Worm (Caenorhabditis elegans) whole organism, young adult: ENCODE data around the gene R74.8.
A peak's percentile ranks its signal among the peaks of the same experiment; 100 is the strongest.

Experiments
- B0261.1 ChIP-seq: sonication (generic microtip); optimal IDR thresholded peaks from 2 replicates; lab custom pipeline; 2016; ENCODE audit warnings: mild to moderate bottlenecking, missing genetic modification characterization, moderate library complexity, missing compliant biosample characterization
- F33H1.4 ChIP-seq: fragments of 200-800 bp; sonication (Bioruptor generic); IDR thresholded peaks from 2 replicates; pipeline ENCODE4 v1.3.6; 2022; ENCODE audit warnings: missing genetic modification reagents, missing genetic modification characterization, missing compliant biosample characterization
- F49E8.2 ChIP-seq: sonication (generic microtip); optimal IDR thresholded peaks from 3 replicates; lab custom pipeline; 2017; ENCODE audit warnings: missing genetic modification characterization, mild to moderate bottlenecking, missing compliant biosample characterization, antibody characterized with exemption, moderate library complexity; ENCODE audit not compliant: insufficient read depth
- F52B5.7 ChIP-seq: sonication (generic microtip); optimal IDR thresholded peaks from 2 replicates; lab custom pipeline; 2016; ENCODE audit warnings: mild to moderate bottlenecking, missing genetic modification characterization, missing compliant biosample characterization
- F55B11.4 ChIP-seq: sonication (generic microtip); optimal IDR thresholded peaks from 2 replicates; lab custom pipeline; 2016; ENCODE audit warnings: missing compliant biosample characterization, missing genetic modification characterization, borderline replicate concordance; ENCODE audit not compliant: insufficient read depth
- F57C9.4 ChIP-seq: sonication (generic microtip); optimal IDR thresholded peaks from 2 replicates; lab custom pipeline; 2017; ENCODE audit warnings: mild to moderate bottlenecking, missing genetic modification characterization, missing compliant biosample characterization
- K12H6.12 ChIP-seq: fragments of 200-800 bp; sonication (Bioruptor generic); optimal IDR thresholded peaks from 2 replicates; lab custom pipeline; 2018; ENCODE audit warnings: mild to moderate bottlenecking, missing genetic modification characterization, missing compliant biosample characterization
- T07F8.4 ChIP-seq: sonication (generic microtip); optimal IDR thresholded peaks from 2 replicates; lab custom pipeline; 2016; ENCODE audit warnings: mild to moderate bottlenecking, missing genetic modification characterization, moderate library complexity, missing compliant biosample characterization
- Y53F4B.3 ChIP-seq: fragments of 200-800 bp; sonication (Bioruptor generic); IDR thresholded peaks from 2 replicates; pipeline ENCODE4 v1.3.6; 2022; ENCODE audit warnings: missing genetic modification reagents, missing genetic modification characterization, missing compliant biosample characterization
- Y56A3A.18 ChIP-seq: fragments of 200-800 bp; sonication (Bioruptor generic); IDR thresholded peaks from 2 replicates; pipeline ENCODE4 v1.3.6; 2022; ENCODE audit warnings: missing genetic modification reagents, missing genetic modification characterization, missing compliant biosample characterization
- akir-1 ChIP-seq: fragments of 200-800 bp; sonication (Bioruptor generic); optimal IDR thresholded peaks from 2 replicates; lab custom pipeline; 2018; ENCODE audit warnings: mild to moderate bottlenecking, missing genetic modification characterization, moderate library complexity, missing compliant biosample characterization
- aptf-2 ChIP-seq: fragments of 200-800 bp; sonication (Bioruptor generic); conservative IDR thresholded peaks from 2 replicates; pipeline ENCODE4 v1.3.6; 2022; ENCODE audit warnings: missing genetic modification reagents, missing genetic modification characterization, missing compliant biosample characterization
- atf-7 ChIP-seq: sonication (generic microtip); optimal IDR thresholded peaks from 2 replicates; lab custom pipeline; 2017; ENCODE audit warnings: mild to moderate bottlenecking, missing genetic modification characterization, missing compliant biosample characterization
- athp-1 ChIP-seq: sonication (generic microtip); optimal IDR thresholded peaks from 2 replicates; lab custom pipeline; 2017; ENCODE audit warnings: mild to moderate bottlenecking, missing genetic modification characterization, missing compliant biosample characterization
- attf-3 ChIP-seq: fragments of 200-800 bp; sonication (Bioruptor generic); conservative IDR thresholded peaks from 2 replicates; pipeline ENCODE4 v1.3.6; 2022; ENCODE audit warnings: missing genetic modification reagents, missing genetic modification characterization, missing compliant biosample characterization
- attf-6 ChIP-seq: fragments of 200-800 bp; sonication (Bioruptor generic); IDR thresholded peaks from 2 replicates; pipeline ENCODE4 v1.3.6; 2022; ENCODE audit warnings: missing genetic modification reagents, missing genetic modification characterization, missing compliant biosample characterization
- bed-1 ChIP-seq: fragments of 200-800 bp; sonication (Bioruptor generic); IDR thresholded peaks from 2 replicates; pipeline ENCODE4 v1.3.6; 2022; ENCODE audit warnings: missing genetic modification reagents, missing genetic modification characterization, missing compliant biosample characterization
- ceh-91 ChIP-seq: fragments of 200-800 bp; sonication (Bioruptor generic); IDR thresholded peaks from 2 replicates; pipeline ENCODE4 v1.3.6; 2022; ENCODE audit warnings: missing genetic modification reagents, missing genetic modification characterization, missing compliant biosample characterization
- efl-1 ChIP-seq: fragments of 150-350 bp; optimal IDR thresholded peaks from 2 replicates; lab custom pipeline; 2014; ENCODE audit warnings: missing biosample characterization, missing genetic modification reagents, missing genetic modification characterization
- egl-18 ChIP-seq: fragments of 200-800 bp; sonication (Bioruptor generic); IDR thresholded peaks from 2 replicates; pipeline ENCODE4 v1.3.6; 2022; ENCODE audit warnings: missing genetic modification reagents, missing genetic modification characterization, missing compliant biosample characterization
- fkh-3 ChIP-seq: sonication (generic microtip); optimal IDR thresholded peaks from 2 replicates; lab custom pipeline; 2016; ENCODE audit warnings: mild to moderate bottlenecking, missing genetic modification characterization, missing compliant biosample characterization
- gei-17 ChIP-seq: fragments of 200-800 bp; sonication (Bioruptor generic); optimal IDR thresholded peaks from 2 replicates; lab custom pipeline; 2018; ENCODE audit warnings: mild to moderate bottlenecking, missing genetic modification characterization, missing compliant biosample characterization
- him-1 ChIP-seq: sonication (generic microtip); optimal IDR thresholded peaks from 2 replicates; lab custom pipeline; 2016; ENCODE audit warnings: missing genotype, missing genetic modification reagents, missing genetic modification characterization, missing compliant biosample characterization
- hlh-12 ChIP-seq: sonication (generic microtip); optimal IDR thresholded peaks from 2 replicates; lab custom pipeline; 2016; ENCODE audit warnings: missing genetic modification characterization, missing compliant biosample characterization
- hmg-20 ChIP-seq: fragments of 200-800 bp; sonication (Bioruptor generic); IDR thresholded peaks from 2 replicates; pipeline ENCODE4 v1.3.6; 2022; ENCODE audit warnings: missing genetic modification reagents, missing genetic modification characterization, missing compliant biosample characterization
- hrde-1 ChIP-seq: sonication (generic microtip); optimal IDR thresholded peaks from 2 replicates; lab custom pipeline; 2016; ENCODE audit warnings: missing genetic modification characterization, mild to moderate bottlenecking, missing compliant biosample characterization, moderate library complexity, missing genotype, missing genetic modification reagents, borderline replicate concordance
- lag-1 ChIP-seq: fragments of 200-800 bp; sonication (Bioruptor generic); IDR thresholded peaks from 2 replicates; pipeline ENCODE4 v1.3.6; 2022; ENCODE audit warnings: missing genetic modification reagents, missing genetic modification characterization, missing compliant biosample characterization
- let-526 ChIP-seq: fragments of 200-800 bp; sonication (Bioruptor generic); IDR thresholded peaks from 2 replicates; pipeline ENCODE4 v1.3.6; 2022; ENCODE audit warnings: missing genetic modification reagents, missing genetic modification characterization, missing compliant biosample characterization
- lin-26 ChIP-seq: fragments of 200-800 bp; sonication (Bioruptor generic); IDR thresholded peaks from 2 replicates; pipeline ENCODE4 v1.3.6; 2022; ENCODE audit warnings: missing genetic modification reagents, missing genetic modification characterization, missing compliant biosample characterization
- lin-35 ChIP-seq, 3 experiments: fragments of 150-350 bp in 2 of 3; sonication (generic microtip) in 1 of 3; optimal IDR thresholded peaks; 2 replicates each; lab custom pipeline; 2014 to 2018; ENCODE audit warnings: missing biosample characterization in 3 of 3, missing genetic modification characterization in 3 of 3, missing genetic modification reagents in 3 of 3
- lsl-1 ChIP-seq: fragments of 200-800 bp; sonication (Bioruptor generic); optimal IDR thresholded peaks from 2 replicates; lab custom pipeline; 2018; ENCODE audit warnings: mild to moderate bottlenecking, missing genetic modification characterization, moderate library complexity, missing compliant biosample characterization
- mel-28 ChIP-seq: sonication (generic microtip); optimal IDR thresholded peaks from 2 replicates; lab custom pipeline; 2016; ENCODE audit warnings: borderline replicate concordance, mild to moderate bottlenecking, missing genetic modification characterization, missing compliant biosample characterization
- mes-4 ChIP-seq: sonication (generic microtip); optimal IDR thresholded peaks from 2 replicates; lab custom pipeline; 2016; ENCODE audit warnings: missing genotype, missing genetic modification characterization, missing compliant biosample characterization
- nfya-1 ChIP-seq: sonication (generic microtip); optimal IDR thresholded peaks from 2 replicates; lab custom pipeline; 2017; ENCODE audit warnings: antibody characterized with exemption, missing compliant biosample characterization, missing genetic modification characterization, borderline replicate concordance; ENCODE audit not compliant: insufficient read depth
- nfyb-1 ChIP-seq: fragments of 200-800 bp; sonication (Bioruptor generic); IDR thresholded peaks from 2 replicates; pipeline ENCODE4 v1.3.6; 2022; ENCODE audit warnings: missing genetic modification reagents, missing genetic modification characterization, missing compliant biosample characterization
- nhr-120 ChIP-seq: fragments of 200-800 bp; sonication (Bioruptor generic); IDR thresholded peaks from 2 replicates; pipeline ENCODE4 v1.3.6; 2022; ENCODE audit warnings: missing genetic modification characterization, missing compliant biosample characterization
- nhr-90 ChIP-seq: sonication (generic microtip); optimal IDR thresholded peaks from 2 replicates; lab custom pipeline; 2016; ENCODE audit warnings: missing genotype, mild to moderate bottlenecking, missing genetic modification characterization, missing compliant biosample characterization
- rec-8 ChIP-seq, 2 experiments: sonication (generic microtip); optimal IDR thresholded peaks; 2 replicates each; lab custom pipeline; 2016; ENCODE audit warnings: mild to moderate bottlenecking in 2 of 2, missing genetic modification characterization in 2 of 2, missing genetic modification reagents in 2 of 2, missing genotype in 2 of 2, missing biosample characterization in 1 of 2, missing compliant biosample characterization in 1 of 2, moderate library complexity in 1 of 2
- snpc-3.4 ChIP-seq: sonication (generic microtip); optimal IDR thresholded peaks from 2 replicates; lab custom pipeline; 2017; ENCODE audit warnings: missing genetic modification characterization, mild to moderate bottlenecking, missing compliant biosample characterization, antibody characterized with exemption, moderate library complexity, missing genotype, missing genetic modification reagents
- tbx-9 ChIP-seq: sonication (generic microtip); optimal IDR thresholded peaks from 2 replicates; lab custom pipeline; 2016; ENCODE audit warnings: borderline replicate concordance, missing genetic modification characterization, inconsistent platforms, missing compliant biosample characterization
- unc-62 ChIP-seq: fragments of 150-350 bp; optimal IDR thresholded peaks from 2 replicates; lab custom pipeline; 2014; ENCODE audit warnings: missing biosample characterization, missing genetic modification reagents, missing genetic modification characterization
- xnd-1 ChIP-seq: sonication (generic microtip); optimal IDR thresholded peaks from 2 replicates; lab custom pipeline; 2016; ENCODE audit warnings: missing genotype, missing genetic modification reagents, missing genetic modification characterization, missing compliant biosample characterization
- zfh-2 ChIP-seq: fragments of 200-800 bp; sonication (Bioruptor generic); conservative IDR thresholded peaks from 2 replicates; pipeline ENCODE4 v1.3.6; 2022; ENCODE audit warnings: missing genetic modification reagents, missing genetic modification characterization, missing compliant biosample characterization
- ztf-25 ChIP-seq: fragments of 200-800 bp; sonication (Bioruptor generic); IDR thresholded peaks from 2 replicates; pipeline ENCODE4 v1.3.6; 2022; ENCODE audit warnings: missing genetic modification reagents, missing genetic modification characterization, missing compliant biosample characterization
- ztf-3 ChIP-seq: fragments of 200-800 bp; sonication (Bioruptor generic); optimal IDR thresholded peaks from 2 replicates; lab custom pipeline; 2018; ENCODE audit warnings: mild to moderate bottlenecking, missing genetic modification characterization, missing compliant biosample characterization

R74.8 gene

ce11 chrIII:4168665-4169064, 37.4 kb upstream of the R74.8 start, which contains the start of gene ccdc-55:
Gene ccdc-55 (minus strand): TSS chrIII:4168765.
- no peak for TF ChIP-seq atf-7 (tag; lab: Kevin White, UChicago)
- TF ChIP-seq lin-35 (GFP tag; optimal IDR thresholded peaks at IDR 0.05; lab: Kevin White, UChicago), result no peak
- TF ChIP-seq xnd-1 (tag; lab: Kevin White, UChicago), result no peak
- no peak for TF ChIP-seq attf-6
- no peak for TF ChIP-seq F57C9.4
- TF ChIP-seq lag-1 (GFP tag; lab: Robert Waterston, UW), result no peak
- TF ChIP-seq lin-26 (GFP tag; lab: Robert Waterston, UW), result no peak
- TF ChIP-seq gei-17 (GFP tag; lab: Kevin White, UChicago), result no peak
- TF ChIP-seq rec-8 (tag; optimal IDR thresholded peaks at IDR 0.05; lab: Kevin White, UChicago), result no peak
- no peak for TF ChIP-seq F33H1.4 (GFP tag; lab: Robert Waterston, UW)
- TF ChIP-seq, all 124 proteins: peak for 0

ce11 chrIII:4170903-4171377, 35.1 kb upstream of the R74.8 start, which contains the start of the genes rnf-121 and C16C10.4:
Gene rnf-121 (minus strand): TSS chrIII:4170953.
Gene C16C10.4 (plus strand): TSS chrIII:4171336.
- TF ChIP-seq ztf-3 (GFP tag; lab: Kevin White, UChicago) (no peak), lsl-1 (GFP tag; lab: Kevin White, UChicago) (peak; percentile 47), him-1 (peak; percentile 0), let-526 (GFP tag; lab: Robert Waterston, UW) (no peak), nfyb-1 (peak; percentile 77; the same call in 1 of the 2 replicates), nfya-1 (tag; lab: Kevin White, UChicago) (no peak), athp-1 (tag; lab: Kevin White, UChicago) (peak; percentile 40), zfh-2 (GFP tag; lab: Robert Waterston, UW) (no peak), xnd-1 (tag; lab: Kevin White, UChicago) (peak; percentile 38), hrde-1 (peak; percentile 66), nhr-120 (GFP tag; lab: Robert Waterston, UW) (no peak), ceh-91 (GFP tag; lab: Robert Waterston, UW) (no peak), Y53F4B.3 (GFP tag; lab: Robert Waterston, UW) (no peak), K12H6.12 (peak; percentile 19), attf-3 (GFP tag; lab: Robert Waterston, UW) (no peak), T07F8.4 (tag; lab: Kevin White, UChicago) (peak; percentile 15), Y56A3A.18 (GFP tag; lab: Robert Waterston, UW) (no peak), lin-26 (GFP tag; lab: Robert Waterston, UW) (peak; percentile 49; the same call in 1 of the 2 replicates), fkh-3 (tag; lab: Kevin White, UChicago) (no peak), ztf-25 (GFP tag; lab: Robert Waterston, UW) (0 out of 2 replicates have a peak, but pooled peaks have one; percentile 30), nhr-90 (tag; lab: Kevin White, UChicago) (no peak), hlh-12 (tag; lab: Kevin White, UChicago) (no peak), F52B5.7 (peak; percentile 29), hmg-20 (GFP tag; lab: Robert Waterston, UW) (no peak), snpc-3.4 (tag; lab: Kevin White, UChicago) (peak; percentile 83), B0261.1 (tag; lab: Kevin White, UChicago) (no peak), mes-4 (tag; lab: Kevin White, UChicago) (no peak), gei-17 (GFP tag; lab: Kevin White, UChicago) (no peak), akir-1 (no peak), F33H1.4 (GFP tag; lab: Robert Waterston, UW) (no peak; the same call in 1 of the 2 replicates), unc-62 (no peak), F55B11.4 (no peak), egl-18 (GFP tag; lab: Robert Waterston, UW) (no peak), aptf-2 (no peak), tbx-9 (tag; lab: Kevin White, UChicago) (no peak), F49E8.2 (tag; lab: Kevin White, UChicago) (peak; percentile 63), bed-1 (GFP tag; lab: Robert Waterston, UW) (no peak), efl-1 (GFP tag; lab: Kevin White, UChicago) (peak; percentile 26), lin-35 (GFP tag; optimal IDR thresholded peaks at IDR 0.05; lab: Kevin White, UChicago) (peak in 1 of 3 experiments; percentile 25), mel-28 (no peak), F57C9.4 (no peak)
